Fruit fly (Drosophila melanogaster) whole organism, embryonic: ENCODE data around the gene CG32075.
A peak's percentile ranks its signal among the peaks of the same experiment; 100 is the strongest.

Source experiments
- CG11723 ChIP-seq: fragments of 200-800 bp; sonication (Bioruptor generic); optimal IDR thresholded peaks from 2 replicates; lab custom pipeline; 2017; ENCODE audit warnings: missing biosample characterization, mild to moderate bottlenecking, missing genetic modification characterization
- CG1233 ChIP-seq: fragments of 200-800 bp; sonication (Bioruptor generic); optimal IDR thresholded peaks from 4 replicates; lab custom pipeline; 2018; ENCODE audit warnings: missing biosample characterization, mild to moderate bottlenecking, missing genetic modification characterization
- CG12769 ChIP-seq: fragments of 200-800 bp; sonication (Bioruptor generic); optimal IDR thresholded peaks from 2 replicates; lab custom pipeline; 2019; ENCODE audit warnings: missing biosample characterization, mild to moderate bottlenecking, missing genetic modification characterization, moderate library complexity
- CG13624 ChIP-seq: fragments of 200-800 bp; sonication (Bioruptor generic); optimal IDR thresholded peaks from 2 replicates; lab custom pipeline; 2016; ENCODE audit warnings: missing biosample characterization, missing genetic modification characterization
- CG15269 ChIP-seq: fragments of 200-800 bp; sonication (Bioruptor generic); optimal IDR thresholded peaks from 2 replicates; lab custom pipeline; 2018; ENCODE audit warnings: missing biosample characterization, mild to moderate bottlenecking, missing genetic modification characterization, moderate library complexity
- CG1647 ChIP-seq: fragments of 200-800 bp; sonication (Bioruptor generic); optimal IDR thresholded peaks from 3 replicates; lab custom pipeline; 2016; ENCODE audit warnings: missing biosample characterization, missing genetic modification characterization
- CG16815 ChIP-seq: fragments of 200-800 bp; sonication (Bioruptor generic); optimal IDR thresholded peaks from 3 replicates; lab custom pipeline; 2017; ENCODE audit warnings: missing biosample characterization, mild to moderate bottlenecking, missing genetic modification characterization
- CG17328 ChIP-seq: fragments of 200-800 bp; sonication (Bioruptor generic); IDR thresholded peaks from 2 replicates; pipeline ENCODE4 v1.3.6; 2022; ENCODE audit warnings: missing biosample characterization, missing genetic modification characterization
- CG17385 ChIP-seq: fragments of 200-800 bp; sonication (Bioruptor generic); optimal IDR thresholded peaks from 3 replicates; lab custom pipeline; 2018; ENCODE audit warnings: missing biosample characterization, mild to moderate bottlenecking, missing genetic modification characterization
- CG18599 ChIP-seq: fragments of 200-800 bp; sonication (Bioruptor generic); optimal IDR thresholded peaks from 3 replicates; lab custom pipeline; 2017; ENCODE audit warnings: missing biosample characterization, missing genetic modification characterization, mild to moderate bottlenecking, moderate library complexity, missing genetic modification reagents
- CG2678 ChIP-seq: fragments of 200-800 bp; sonication (Bioruptor generic); optimal IDR thresholded peaks from 3 replicates; lab custom pipeline; 2019; ENCODE audit warnings: missing biosample characterization, mild to moderate bottlenecking, missing genetic modification characterization, moderate library complexity
- CG31388 ChIP-seq: fragments of 200-800 bp; sonication (Bioruptor generic); optimal IDR thresholded peaks from 2 replicates; lab custom pipeline; 2016; ENCODE audit warnings: missing biosample characterization, missing genetic modification characterization
- CG3281 ChIP-seq: fragments of 200-800 bp; sonication (Bioruptor generic); optimal IDR thresholded peaks from 3 replicates; lab custom pipeline; 2017; ENCODE audit warnings: missing biosample characterization, mild to moderate bottlenecking, missing genetic modification characterization
- CG3995 ChIP-seq: fragments of 200-800 bp; sonication (Bioruptor generic); optimal IDR thresholded peaks from 3 replicates; lab custom pipeline; 2016; ENCODE audit warnings: missing biosample characterization, missing genetic modification characterization
- CG4707 ChIP-seq: fragments of 200-800 bp; sonication (Bioruptor generic); optimal IDR thresholded peaks from 2 replicates; lab custom pipeline; 2018; ENCODE audit warnings: missing biosample characterization, mild to moderate bottlenecking, missing genetic modification characterization, moderate library complexity
- CG8290 ChIP-seq, 3 experiments: fragments of 200-800 bp; sonication (Bioruptor generic); optimal IDR thresholded peaks; 2 replicates each; lab custom pipeline; 2016 to 2019; ENCODE audit warnings: missing biosample characterization in 3 of 3, missing genetic modification characterization in 3 of 3, mild to moderate bottlenecking in 2 of 3, moderate library complexity in 1 of 3
- CG9817 ChIP-seq: fragments of 200-800 bp; sonication (Bioruptor generic); optimal IDR thresholded peaks from 2 replicates; lab custom pipeline; 2018; ENCODE audit warnings: missing biosample characterization, mild to moderate bottlenecking, missing genetic modification characterization, moderate library complexity
- Camta ChIP-seq: fragments of 200-800 bp; sonication (Bioruptor generic); optimal IDR thresholded peaks from 2 replicates; lab custom pipeline; 2016; ENCODE audit warnings: missing biosample characterization, missing genetic modification characterization
- Dbx ChIP-seq: fragments of 200-800 bp; sonication (Bioruptor generic); IDR thresholded peaks from 3 replicates; pipeline ENCODE4 v1.3.6; 2022; ENCODE audit warnings: missing biosample characterization, missing genetic modification characterization
- Dip3 ChIP-seq: fragments of 200-800 bp; sonication (Bioruptor generic); optimal IDR thresholded peaks from 3 replicates; lab custom pipeline; 2016; ENCODE audit warnings: missing biosample characterization, missing genetic modification characterization
- Doc2 ChIP-seq: fragments of 200-800 bp; sonication (Bioruptor generic); IDR thresholded peaks from 2 replicates; pipeline ENCODE4 v1.3.6; 2022; ENCODE audit warnings: missing biosample characterization, missing genetic modification characterization
- Gug ChIP-seq: fragments of 200-800 bp; sonication (Bioruptor generic); IDR thresholded peaks from 4 replicates; pipeline ENCODE4 v1.3.6; 2022; ENCODE audit warnings: missing biosample characterization, missing genetic modification characterization
- Hr78 ChIP-seq, 2 experiments: fragments of 200-800 bp in 1 of 2; fragments of >200 bp in 1 of 2; sonication (Bioruptor generic) in 1 of 2; optimal IDR thresholded peaks; 2 replicates each; lab custom pipeline; 2017 to 2019; ENCODE audit warnings: missing biosample characterization in 2 of 2, missing genetic modification characterization in 2 of 2, mild to moderate bottlenecking in 1 of 2, moderate library complexity in 1 of 2
- Med ChIP-seq: fragments of 200-800 bp; sonication (Bioruptor generic); peaks from one replicate; lab custom pipeline; 2016; ENCODE audit warnings: missing biosample characterization, missing genetic modification characterization, mild to moderate bottlenecking, inconsistent platforms, moderate library complexity
- Nf-YC ChIP-seq: fragments of 200-800 bp; optimal IDR thresholded peaks from 3 replicates; lab custom pipeline; 2019; ENCODE audit warnings: missing biosample characterization, mild to moderate bottlenecking, missing genetic modification characterization, moderate library complexity
- Pdp1 ChIP-seq, 2 experiments: fragments of 200-800 bp; sonication (Bioruptor generic); optimal IDR thresholded peaks; 3 replicates each; lab custom pipeline; 2016; ENCODE audit warnings: missing biosample characterization in 2 of 2, missing genetic modification characterization in 2 of 2, mild to moderate bottlenecking in 1 of 2, moderate library complexity in 1 of 2
- aop ChIP-seq: fragments of 200-800 bp; sonication (Bioruptor generic); IDR thresholded peaks from 2 replicates; pipeline ENCODE4 v1.3.6; 2022; ENCODE audit warnings: missing biosample characterization, missing genetic modification characterization
- bbx ChIP-seq: fragments of 200-800 bp; sonication (Bioruptor generic); IDR thresholded peaks from 2 replicates; pipeline ENCODE4 v1.3.6; 2022; ENCODE audit warnings: missing biosample characterization, missing genetic modification characterization; ENCODE audit not compliant: partially characterized antibody
- croc ChIP-seq: fragments of 200-800 bp; sonication (Bioruptor generic); conservative IDR thresholded peaks from 3 replicates; pipeline ENCODE4 v1.3.6; 2022; ENCODE audit warnings: missing biosample characterization, missing genetic modification characterization
- dmrt11E ChIP-seq: fragments of 200-800 bp; sonication (Bioruptor generic); optimal IDR thresholded peaks from 3 replicates; lab custom pipeline; 2018; ENCODE audit warnings: missing biosample characterization, mild to moderate bottlenecking, missing genetic modification characterization, moderate library complexity
- dysf ChIP-seq: fragments of 200-800 bp; sonication (Bioruptor generic); IDR thresholded peaks from 3 replicates; pipeline ENCODE4 v1.3.6; 2022; ENCODE audit warnings: missing biosample characterization, missing genetic modification characterization
- fd64A ChIP-seq: fragments of 200-800 bp; sonication (Bioruptor generic); optimal IDR thresholded peaks from 3 replicates; lab custom pipeline; 2018; ENCODE audit warnings: missing biosample characterization, mild to moderate bottlenecking, missing genetic modification characterization
- fru ChIP-seq: fragments of >200 bp; optimal IDR thresholded peaks from 2 replicates; lab custom pipeline; 2017
- gce ChIP-seq: fragments of 200-800 bp; sonication (Bioruptor generic); IDR thresholded peaks from 3 replicates; pipeline ENCODE4 v1.3.6; 2022; ENCODE audit warnings: missing biosample characterization, missing genetic modification characterization
- inv ChIP-seq: fragments of 200-800 bp; sonication (Bioruptor generic); IDR thresholded peaks from 2 replicates; pipeline ENCODE4 v1.3.6; 2022; ENCODE audit warnings: missing biosample characterization, missing genetic modification characterization; ENCODE audit not compliant: partially characterized antibody
- klu ChIP-seq: fragments of 200-800 bp; sonication (Bioruptor generic); IDR thresholded peaks from 2 replicates; pipeline ENCODE4 v1.3.6; 2022; ENCODE audit warnings: missing biosample characterization, missing genetic modification characterization
- nau ChIP-seq: fragments of 200-800 bp; sonication (Bioruptor generic); optimal IDR thresholded peaks from 3 replicates; lab custom pipeline; 2017; ENCODE audit warnings: missing biosample characterization, mild to moderate bottlenecking, missing genetic modification characterization, missing genetic modification reagents
- odd ChIP-seq: fragments of 200-800 bp; sonication (Bioruptor generic); optimal IDR thresholded peaks from 2 replicates; lab custom pipeline; 2017; ENCODE audit warnings: missing biosample characterization, mild to moderate bottlenecking, missing genetic modification characterization
- pnt ChIP-seq: fragments of 200-800 bp; sonication (Bioruptor generic); optimal IDR thresholded peaks from 3 replicates; lab custom pipeline; 2016; ENCODE audit warnings: missing biosample characterization, missing genetic modification characterization
- repo ChIP-seq: fragments of 200-800 bp; sonication (Bioruptor generic); optimal IDR thresholded peaks from 2 replicates; lab custom pipeline; 2016; ENCODE audit warnings: missing biosample characterization, missing genetic modification characterization
- ro ChIP-seq: fragments of 200-800 bp; sonication (Bioruptor generic); IDR thresholded peaks from 2 replicates; pipeline ENCODE4 v1.3.6; 2022; ENCODE audit warnings: missing biosample characterization, missing genetic modification characterization
- sim ChIP-seq: fragments of 200-800 bp; sonication (Bioruptor generic); IDR thresholded peaks from 2 replicates; pipeline ENCODE4 v1.3.6; 2022; ENCODE audit warnings: missing biosample characterization, missing genetic modification characterization
- sna ChIP-seq: fragments of 200-800 bp; sonication (Bioruptor generic); IDR thresholded peaks from 2 replicates; pipeline ENCODE4 v1.3.6; 2022; ENCODE audit warnings: missing biosample characterization, missing genetic modification characterization; ENCODE audit not compliant: partially characterized antibody
- stc ChIP-seq: fragments of 200-800 bp; sonication (Bioruptor generic); IDR thresholded peaks from 2 replicates; pipeline ENCODE4 v1.3.6; 2022; ENCODE audit warnings: missing biosample characterization, missing genetic modification characterization
- tna ChIP-seq: fragments of 200-800 bp; sonication (Bioruptor generic); IDR thresholded peaks from 2 replicates; pipeline ENCODE4 v1.3.6; 2022; ENCODE audit warnings: missing biosample characterization, missing genetic modification characterization; ENCODE audit not compliant: partially characterized antibody
- trh ChIP-seq: fragments of 200-800 bp; sonication (Bioruptor generic); optimal IDR thresholded peaks from 2 replicates; lab custom pipeline; 2016; ENCODE audit warnings: missing biosample characterization, missing genetic modification characterization
- ttk ChIP-seq: fragments of 200-800 bp; sonication (Bioruptor generic); IDR thresholded peaks from 2 replicates; pipeline ENCODE4 v2.1.2; 2022; ENCODE audit warnings: missing biosample characterization, missing genetic modification characterization
- unc-4 ChIP-seq: fragments of 200-800 bp; sonication (Bioruptor generic); IDR thresholded peaks from 2 replicates; pipeline ENCODE4 v1.3.6; 2022; ENCODE audit warnings: missing biosample characterization, missing genetic modification characterization; ENCODE audit not compliant: partially characterized antibody

CG32075 gene

dm6 chr3L:11049414-11049813 lies 15.3 kb downstream of the CG32075 start (continued):
- TF ChIP-seq Nf-YC (tag; lab: Kevin White, UChicago) (peak; percentile 51), CG18599 (GFP tag; lab: Kevin White, UChicago) (peak; percentile 81), CG8290 (GFP tag; optimal IDR thresholded peaks at IDR 0.05; lab: Kevin White, UChicago) (no peak), CG8290 (tag; optimal IDR thresholded peaks at IDR 0.05; lab: Kevin White, UChicago) (peak in 1 of 2 experiments; percentile 76), aop (GFP tag; lab: Robert Waterston, UW) (0 out of 2 replicates have a peak, but pooled peaks have one; percentile 8)

dm6 chr3L:11047877-11048276 lies 16.9 kb downstream of the CG32075 start:
- TF ChIP-seq klu (GFP tag; lab: Robert Waterston, UW) (no peak), CG9817 (tag; lab: Kevin White, UChicago) (peak; percentile 65), CG1647 (GFP tag; lab: Kevin White, UChicago) (peak; percentile 54), fru (lab: Kevin White, UChicago) (no peak), CG4707 (GFP tag; lab: Kevin White, UChicago) (peak; percentile 54), CG1233 (GFP tag; lab: Kevin White, UChicago) (peak; percentile 68), CG31388 (GFP tag; lab: Kevin White, UChicago) (peak; percentile 35), CG12769 (tag; lab: Kevin White, UChicago) (peak; percentile 68), dmrt11E (tag; lab: Kevin White, UChicago) (peak; percentile 59), croc (GFP tag; lab: Robert Waterston, UW) (peak; percentile 43; the same call in 2 of the 3 replicates), Gug (peak; percentile 66; the same call in 3 of the 4 replicates), dysf (GFP tag; lab: Robert Waterston, UW) (peak; percentile 85), sna (GFP tag; lab: Robert Waterston, UW) (no peak), CG15269 (peak; percentile 55), CG17385 (GFP tag; lab: Kevin White, UChicago) (peak; percentile 64), CG11723 (GFP tag; lab: Kevin White, UChicago) (peak; percentile 65), Doc2 (GFP tag; lab: Robert Waterston, UW) (no peak), fd64A (GFP tag; lab: Kevin White, UChicago) (peak; percentile 59), CG18599 (GFP tag; lab: Kevin White, UChicago) (no peak), CG13624 (GFP tag; lab: Kevin White, UChicago) (peak; percentile 69), Hr78 (GFP tag; optimal IDR thresholded peaks at IDR 0.05; lab: Kevin White, UChicago) (no peak), CG17328 (peak; percentile 75), repo (GFP tag; lab: Kevin White, UChicago) (peak; percentile 66), Pdp1 (GFP tag; optimal IDR thresholded peaks at IDR 0.05; lab: Kevin White, UChicago) (peak; percentile 71 to 80), unc-4 (GFP tag; lab: Robert Waterston, UW) (no peak), Med (GFP tag; lab: Kevin White, UChicago) (peak; percentile 98), ttk (GFP tag; lab: Robert Waterston, UW) (peak; percentile 42; the same call in 1 of the 2 replicates), sim (no peak), ro (GFP tag; lab: Robert Waterston, UW) (no peak; the same call in 1 of the 2 replicates), Dbx (GFP tag; lab: Robert Waterston, UW) (peak; percentile 81), Dip3 (GFP tag; lab: Kevin White, UChicago) (no peak), odd (GFP tag; lab: Kevin White, UChicago) (peak; percentile 52), Camta (GFP tag; lab: Kevin White, UChicago) (peak; percentile 76), bbx (no peak), stc (peak; percentile 60), CG2678 (tag; lab: Kevin White, UChicago) (peak; percentile 54), tna (GFP tag; lab: Robert Waterston, UW) (no peak), CG16815 (GFP tag; lab: Kevin White, UChicago) (peak; percentile 49), inv (GFP tag; lab: Robert Waterston, UW) (no peak), pnt (GFP tag; lab: Kevin White, UChicago) (peak; percentile 76), gce (GFP tag; lab: Robert Waterston, UW) (peak; percentile 72; the same call in 1 of the 3 replicates), nau (peak; percentile 64), CG3281 (GFP tag; lab: Kevin White, UChicago) (peak; percentile 7), trh (GFP tag; lab: Kevin White, UChicago) (peak; percentile 28), CG3995 (no peak)
